Fruit fly (Drosophila melanogaster) whole organism, prepupa: ENCODE measurements around the gene Ptpmeg2.

Source experiments
- Blimp-1 ChIP-seq: fragments of 200-800 bp; sonication (Bioruptor generic); optimal IDR thresholded peaks from 3 replicates; lab custom pipeline; 2017; ENCODE audit warnings: missing biosample characterization, missing genetic modification characterization, mild to moderate bottlenecking, moderate library complexity, missing genetic modification reagents
- CG10669 ChIP-seq: fragments of 200-800 bp; sonication (Bioruptor generic); optimal IDR thresholded peaks from 3 replicates; lab custom pipeline; 2018; ENCODE audit warnings: missing biosample characterization, mild to moderate bottlenecking, missing genetic modification characterization, moderate library complexity
- CG11294 ChIP-seq: fragments of 200-800 bp; sonication (Bioruptor generic); IDR thresholded peaks from 2 replicates; pipeline ENCODE4 v1.3.6; 2022; ENCODE audit warnings: missing biosample characterization, missing genetic modification characterization
- CG11762 ChIP-seq: fragments of 200-800 bp; sonication (Bioruptor generic); optimal IDR thresholded peaks from 3 replicates; lab custom pipeline; 2016; ENCODE audit warnings: missing biosample characterization, missing genetic modification characterization; ENCODE audit not compliant: insufficient read depth
- CG15336 ChIP-seq: fragments of 200-800 bp; sonication (Bioruptor generic); IDR thresholded peaks from 2 replicates; pipeline ENCODE4 v1.3.6; 2022; ENCODE audit warnings: missing biosample characterization, missing genetic modification characterization
- CG1621 ChIP-seq: fragments of 200-800 bp; sonication (Bioruptor generic); optimal IDR thresholded peaks from 3 replicates; lab custom pipeline; 2018; ENCODE audit warnings: missing biosample characterization, mild to moderate bottlenecking, missing genetic modification characterization
- CG16779 ChIP-seq: fragments of 200-800 bp; sonication (Bioruptor generic); optimal IDR thresholded peaks from 3 replicates; lab custom pipeline; 2017; ENCODE audit warnings: missing biosample characterization, mild to moderate bottlenecking, missing genetic modification characterization
- CG3032 ChIP-seq: fragments of 200-800 bp; optimal IDR thresholded peaks from 2 replicates; lab custom pipeline; 2019; ENCODE audit warnings: missing biosample characterization, mild to moderate bottlenecking, missing genetic modification characterization, moderate library complexity
- CG31627 ChIP-seq: fragments of 200-800 bp; sonication (Bioruptor generic); optimal IDR thresholded peaks from 3 replicates; lab custom pipeline; 2016; ENCODE audit warnings: missing biosample characterization, missing genetic modification characterization
- CG32006 ChIP-seq: fragments of 200-800 bp; sonication (Bioruptor generic); optimal IDR thresholded peaks from 3 replicates; lab custom pipeline; 2017; ENCODE audit warnings: missing biosample characterization, mild to moderate bottlenecking, missing genetic modification characterization
- CG34406 ChIP-seq: fragments of 200-800 bp; sonication (Bioruptor generic); optimal IDR thresholded peaks from 3 replicates; lab custom pipeline; 2016; ENCODE audit warnings: missing biosample characterization, missing genetic modification characterization
- CG3919 ChIP-seq: fragments of 200-800 bp; sonication (Bioruptor generic); optimal IDR thresholded peaks from 3 replicates; lab custom pipeline; 2016; ENCODE audit warnings: missing biosample characterization, missing genetic modification characterization
- CG6276 ChIP-seq: fragments of 200-800 bp; sonication (Bioruptor generic); optimal IDR thresholded peaks from 2 replicates; lab custom pipeline; 2017; ENCODE audit warnings: missing biosample characterization, mild to moderate bottlenecking, missing genetic modification characterization
- CG6792 ChIP-seq: fragments of 200-800 bp; sonication (Bioruptor generic); optimal IDR thresholded peaks from 3 replicates; lab custom pipeline; 2016; ENCODE audit warnings: missing biosample characterization, missing genetic modification characterization
- CG6854 ChIP-seq: fragments of 200-800 bp; sonication (Bioruptor generic); optimal IDR thresholded peaks from 2 replicates; lab custom pipeline; 2017; ENCODE audit warnings: missing biosample characterization, mild to moderate bottlenecking, missing genetic modification characterization
- CG7368 ChIP-seq: fragments of 200-800 bp; sonication (Bioruptor generic); optimal IDR thresholded peaks from 3 replicates; lab custom pipeline; 2016; ENCODE audit warnings: missing biosample characterization, missing genetic modification characterization
- CG8119 ChIP-seq: fragments of 200-800 bp; sonication (Bioruptor generic); IDR thresholded peaks from 3 replicates; pipeline ENCODE4 v1.3.6; 2022; ENCODE audit warnings: missing biosample characterization, missing genetic modification characterization
- CG8319 ChIP-seq: fragments of 200-800 bp; sonication (Bioruptor generic); optimal IDR thresholded peaks from 3 replicates; lab custom pipeline; 2016; ENCODE audit warnings: missing biosample characterization, missing genetic modification characterization
- CG8632 ChIP-seq: fragments of 200-800 bp; sonication (Bioruptor generic); optimal IDR thresholded peaks from 3 replicates; lab custom pipeline; 2016; ENCODE audit warnings: missing biosample characterization, missing genetic modification characterization
- Eip78C ChIP-seq: fragments of 200-800 bp; sonication (Bioruptor generic); peaks from one replicate; lab custom pipeline; 2016; ENCODE audit warnings: missing biosample characterization, missing genetic modification characterization
- Eip93F ChIP-seq: fragments of 200-800 bp; sonication (Bioruptor generic); optimal IDR thresholded peaks from 2 replicates; lab custom pipeline; 2016; ENCODE audit warnings: missing biosample characterization, mild to moderate bottlenecking, missing genetic modification characterization
- Ets96B ChIP-seq: fragments of 200-800 bp; optimal IDR thresholded peaks from 2 replicates; lab custom pipeline; 2019; ENCODE audit warnings: missing biosample characterization, mild to moderate bottlenecking, missing genetic modification characterization, moderate library complexity
- Hr38 ChIP-seq: sonication (Bioruptor generic); optimal IDR thresholded peaks from 2 replicates; lab custom pipeline; 2016; ENCODE audit warnings: missing biosample characterization, missing genetic modification characterization
- Hr39 ChIP-seq: fragments of 200-800 bp; sonication (Bioruptor generic); optimal IDR thresholded peaks from 2 replicates; lab custom pipeline; 2016; ENCODE audit warnings: missing biosample characterization, missing genetic modification characterization
- Hr4 ChIP-seq: fragments of 200-800 bp; sonication (Bioruptor generic); optimal IDR thresholded peaks from 3 replicates; lab custom pipeline; 2016; ENCODE audit warnings: missing biosample characterization, missing genetic modification characterization
- Lpt ChIP-seq: fragments of 200-800 bp; sonication (Bioruptor generic); optimal IDR thresholded peaks from 3 replicates; lab custom pipeline; 2016; ENCODE audit warnings: missing biosample characterization, missing genetic modification characterization
- Smox ChIP-seq: fragments of 200-800 bp; sonication (Bioruptor generic); optimal IDR thresholded peaks from 3 replicates; lab custom pipeline; 2016; ENCODE audit warnings: missing biosample characterization, missing genetic modification characterization
- Sox102F ChIP-seq: fragments of 200-800 bp; sonication (Bioruptor generic); optimal IDR thresholded peaks from 2 replicates; lab custom pipeline; 2016; ENCODE audit warnings: missing biosample characterization, mild to moderate bottlenecking, missing genetic modification characterization
- Sox14 ChIP-seq: fragments of 200-800 bp; sonication (Bioruptor generic); optimal IDR thresholded peaks from 3 replicates; lab custom pipeline; 2016; ENCODE audit warnings: missing biosample characterization, missing genetic modification characterization
- dac ChIP-seq: fragments of 200-800 bp; sonication (Bioruptor generic); optimal IDR thresholded peaks from 2 replicates; lab custom pipeline; 2017; ENCODE audit warnings: missing biosample characterization, mild to moderate bottlenecking, missing genetic modification characterization
- eg ChIP-seq: fragments of 200-800 bp; sonication (Bioruptor generic); IDR thresholded peaks from 3 replicates; pipeline ENCODE4 v1.3.6; 2022; ENCODE audit warnings: missing biosample characterization, missing genetic modification characterization
- esn ChIP-seq: fragments of 200-800 bp; sonication (Bioruptor generic); optimal IDR thresholded peaks from 2 replicates; lab custom pipeline; 2016; ENCODE audit warnings: missing biosample characterization, mild to moderate bottlenecking, missing genetic modification characterization, moderate library complexity
- fd59A ChIP-seq: fragments of 200-800 bp; sonication (Bioruptor generic); optimal IDR thresholded peaks from 2 replicates; lab custom pipeline; 2017; ENCODE audit warnings: missing biosample characterization, mild to moderate bottlenecking, missing genetic modification characterization, missing genetic modification reagents
- fd85E ChIP-seq: fragments of 200-800 bp; sonication (Bioruptor generic); optimal IDR thresholded peaks from 3 replicates; lab custom pipeline; 2016; ENCODE audit warnings: missing biosample characterization, missing genetic modification characterization
- fkh ChIP-seq: fragments of 200-800 bp; sonication (Bioruptor generic); optimal IDR thresholded peaks from 3 replicates; lab custom pipeline; 2017; ENCODE audit warnings: missing biosample characterization, mild to moderate bottlenecking, missing genetic modification characterization, moderate library complexity
- lz ChIP-seq: fragments of 200-800 bp; sonication (Bioruptor generic); optimal IDR thresholded peaks from 3 replicates; lab custom pipeline; 2016; ENCODE audit warnings: missing biosample characterization, missing genetic modification characterization
- net ChIP-seq: fragments of 200-800 bp; sonication (Bioruptor generic); optimal IDR thresholded peaks from 3 replicates; lab custom pipeline; 2016; ENCODE audit warnings: missing biosample characterization, missing genetic modification characterization
- pdm3 ChIP-seq: fragments of 200-800 bp; sonication (Bioruptor generic); optimal IDR thresholded peaks from 3 replicates; lab custom pipeline; 2016; ENCODE audit warnings: missing biosample characterization, missing genetic modification characterization
- salr ChIP-seq, 2 experiments: fragments of 200-800 bp; sonication (Bioruptor generic); optimal IDR thresholded peaks; 3 replicates each; lab custom pipeline; 2016 to 2018; ENCODE audit warnings: missing biosample characterization in 2 of 2, missing genetic modification characterization in 2 of 2, mild to moderate bottlenecking in 1 of 2
- spab ChIP-seq: fragments of 200-800 bp; sonication (Bioruptor generic); optimal IDR thresholded peaks from 2 replicates; lab custom pipeline; 2017; ENCODE audit warnings: missing biosample characterization, mild to moderate bottlenecking, missing genetic modification characterization, missing genetic modification reagents
- ss ChIP-seq, 2 experiments: fragments of 200-800 bp; sonication (Bioruptor generic); optimal IDR thresholded peaks; 2 replicates in 1 of 2; 3 replicates in 1 of 2; lab custom pipeline; 2017 to 2018; ENCODE audit warnings: mild to moderate bottlenecking in 2 of 2, missing biosample characterization in 2 of 2, missing genetic modification characterization in 2 of 2, moderate library complexity in 1 of 2
- vri ChIP-seq: fragments of 200-800 bp; sonication (Bioruptor generic); optimal IDR thresholded peaks from 3 replicates; lab custom pipeline; 2016; ENCODE audit warnings: missing biosample characterization, mild to moderate bottlenecking, missing genetic modification characterization

The Ptpmeg2 gene

DNA sequence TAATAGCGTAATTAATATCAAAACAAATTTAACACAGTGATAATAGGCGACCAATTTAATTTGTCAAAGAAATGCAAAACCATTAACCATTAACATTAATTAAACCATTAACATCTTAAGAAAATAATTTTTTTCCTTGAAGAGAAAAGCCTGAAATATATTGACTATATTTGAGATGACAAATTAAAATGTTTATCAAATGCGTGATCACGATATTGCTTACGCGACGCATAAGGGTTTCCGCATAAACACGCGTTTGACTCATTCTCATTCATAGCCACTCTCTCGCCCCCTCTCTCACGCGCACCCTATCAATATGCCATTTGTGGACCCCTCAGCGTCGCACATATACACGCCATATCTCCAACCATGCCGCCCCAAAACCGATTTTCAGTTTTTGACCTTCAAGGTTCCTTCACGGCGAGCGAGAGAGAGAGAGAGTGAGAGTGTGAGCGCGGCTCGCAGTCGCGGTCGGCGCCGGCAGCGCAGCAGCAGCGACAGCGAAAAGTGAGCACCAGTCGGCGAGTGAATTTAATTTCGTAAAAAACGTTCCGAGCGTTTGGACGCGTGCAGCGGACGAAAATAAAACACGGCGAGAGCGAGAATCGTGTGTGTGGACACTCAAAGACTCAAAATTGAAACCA is 73.5 kb downstream of the Ptpmeg2 start, which contains the start of gene Hex-A (continued):
- TF ChIP-seq Eip93F (GFP tag; lab: Kevin White, UChicago) (peak; percentile 95), CG6792 (GFP tag; lab: Kevin White, UChicago) (peak; percentile 97), salr (GFP tag; optimal IDR thresholded peaks at IDR 0.05; lab: Kevin White, UChicago) (peak; percentile 94 to 95), net (GFP tag; lab: Kevin White, UChicago) (peak; percentile 96), dac (GFP tag; lab: Kevin White, UChicago) (peak; percentile 83), fd59A (GFP tag; lab: Kevin White, UChicago) (peak; percentile 99), CG31627 (GFP tag; lab: Kevin White, UChicago) (peak; percentile 96), CG16779 (peak; percentile 96), CG3032 (peak; percentile 99), fkh (GFP tag; lab: Kevin White, UChicago) (peak; percentile 85), CG11762 (peak; percentile 95), CG11294 (GFP tag; lab: Robert Waterston, UW) (peak; percentile 78)

DNA sequence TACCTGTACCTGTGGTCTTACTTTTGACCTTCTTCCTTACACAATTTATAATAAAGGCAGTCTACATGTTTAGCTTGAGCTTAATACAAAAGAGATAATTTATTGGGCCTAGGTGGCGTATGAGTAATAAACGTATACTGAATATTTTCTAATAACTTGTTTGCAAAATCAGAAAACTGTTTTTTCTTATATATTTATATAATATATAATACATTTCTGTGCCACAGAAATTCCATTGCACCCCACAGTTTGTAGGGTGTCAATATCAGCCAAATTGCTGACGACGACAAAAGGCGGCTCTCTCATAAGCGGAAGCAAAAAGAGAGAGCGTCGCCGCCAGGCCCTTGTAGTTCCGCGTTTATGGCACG is 74.0 kb downstream of the Ptpmeg2 start:
- TF ChIP-seq CG6792 (GFP tag; lab: Kevin White, UChicago), result no peak
- no peak for TF ChIP-seq CG8319 (GFP tag; lab: Kevin White, UChicago)
- no peak for TF ChIP-seq CG34406 (GFP tag; lab: Kevin White, UChicago)
- TF ChIP-seq Hr4 (GFP tag; lab: Kevin White, UChicago), result no peak
- TF ChIP-seq Sox102F, result no peak
- TF ChIP-seq fd59A (GFP tag; lab: Kevin White, UChicago), result no peak

dm6 chrX:9584104-9584947 is 74.6 kb downstream of the Ptpmeg2 start:
- TF ChIP-seq Lpt (GFP tag; lab: Kevin White, UChicago) (peak; percentile 39), dac (GFP tag; lab: Kevin White, UChicago) (peak; percentile 41), CG6854 (GFP tag; lab: Kevin White, UChicago) (no peak), Sox14 (GFP tag; lab: Kevin White, UChicago) (no peak), CG7368 (GFP tag; lab: Kevin White, UChicago) (no peak), pdm3 (GFP tag; lab: Kevin White, UChicago) (peak; percentile 35), CG11762 (peak; percentile 27), CG3919 (GFP tag; lab: Kevin White, UChicago) (no peak), Hr39 (GFP tag; lab: Kevin White, UChicago) (peak; percentile 29), Blimp-1 (GFP tag; lab: Kevin White, UChicago) (peak; percentile 69), esn (GFP tag; lab: Kevin White, UChicago) (no peak), Eip93F (GFP tag; lab: Kevin White, UChicago) (no peak), Hr4 (GFP tag; lab: Kevin White, UChicago) (peak; percentile 11), CG6792 (GFP tag; lab: Kevin White, UChicago) (no peak), CG34406 (GFP tag; lab: Kevin White, UChicago) (no peak), fd85E (no peak), CG8319 (GFP tag; lab: Kevin White, UChicago) (no peak), Smox (no peak), Sox102F (no peak), fd59A (GFP tag; lab: Kevin White, UChicago) (peak; percentile 31), net (GFP tag; lab: Kevin White, UChicago) (no peak), CG15336 (GFP tag; lab: Robert Waterston, UW) (no peak; the same call in none of the 2 replicates), CG10669 (GFP tag; lab: Kevin White, UChicago) (peak; percentile 30), Ets96B (tag; lab: Kevin White, UChicago) (peak; percentile 34), Hr38 (GFP tag; lab: Kevin White, UChicago) (no peak), lz (no peak), eg (GFP tag; lab: Robert Waterston, UW) (peak; percentile 55; the same call in 1 of the 3 replicates), CG16779 (no peak), spab (GFP tag; lab: Kevin White, UChicago) (no peak), CG6276 (GFP tag; lab: Kevin White, UChicago) (peak; percentile 36), CG1621 (tag; lab: Kevin White, UChicago) (no peak), Eip78C (peak; percentile 26), CG32006 (GFP tag; lab: Kevin White, UChicago) (peak; percentile 65), CG8119 (GFP tag; lab: Robert Waterston, UW) (no peak; the same call in 1 of the 3 replicates), ss (GFP tag; optimal IDR thresholded peaks at IDR 0.05; lab: Kevin White, UChicago) (no peak), vri (GFP tag; lab: Kevin White, UChicago) (peak; percentile 55), CG31627 (GFP tag; lab: Kevin White, UChicago) (no peak), CG8632 (no peak)
